Worm (Caenorhabditis elegans) whole organism, L2 larva: ENCODE data around the gene F46F5.1.

Experiments used
- ZK546.5 ChIP-seq: sonication (generic microtip); optimal IDR thresholded peaks from 2 replicates; lab custom pipeline; 2017; ENCODE audit warnings: missing biosample characterization, missing genetic modification characterization
- ama-1 ChIP-seq: fragments of 150-350 bp; optimal IDR thresholded peaks from 2 replicates; lab custom pipeline; 2018; ENCODE audit warnings: inconsistent platforms
- ceh-16 ChIP-seq: fragments of 150-350 bp; optimal IDR thresholded peaks from 2 replicates; lab custom pipeline; 2014; ENCODE audit warnings: missing biosample characterization, missing genetic modification characterization
- dmd-4 ChIP-seq: sonication (generic microtip); optimal IDR thresholded peaks from 2 replicates; lab custom pipeline; 2017; ENCODE audit warnings: missing biosample characterization, missing genetic modification characterization
- egl-27 ChIP-seq: sonication (generic microtip); optimal IDR thresholded peaks from 3 replicates; lab custom pipeline; 2017; ENCODE audit warnings: missing biosample characterization, missing genetic modification reagents, missing genetic modification characterization
- lin-13 ChIP-seq: fragments of 150-350 bp; optimal IDR thresholded peaks from 2 replicates; lab custom pipeline; 2014; ENCODE audit warnings: missing biosample characterization, missing genetic modification reagents, missing genetic modification characterization
- nhr-10 ChIP-seq: sonication (generic microtip); optimal IDR thresholded peaks from 2 replicates; lab custom pipeline; 2017; ENCODE audit warnings: missing biosample characterization, missing genetic modification characterization
- nhr-11 ChIP-seq: fragments of 150-350 bp; optimal IDR thresholded peaks from 2 replicates; lab custom pipeline; 2014; ENCODE audit warnings: missing biosample characterization, missing genetic modification characterization
- nhr-237 ChIP-seq: fragments of 150-350 bp; optimal IDR thresholded peaks from 2 replicates; lab custom pipeline; 2014; ENCODE audit warnings: missing biosample characterization, missing genetic modification characterization
- skn-1 ChIP-seq: sonication (generic microtip); optimal IDR thresholded peaks from 2 replicates; lab custom pipeline; 2017; ENCODE audit warnings: missing biosample characterization, missing genetic modification characterization
- sma-3 ChIP-seq: sonication (generic microtip); optimal IDR thresholded peaks from 2 replicates; lab custom pipeline; 2016; ENCODE audit warnings: missing genetic modification reagents, missing genetic modification characterization, missing compliant biosample characterization
- unc-62 ChIP-seq: fragments of 150-350 bp; optimal IDR thresholded peaks from 2 replicates; lab custom pipeline; 2014; ENCODE audit warnings: missing biosample characterization, missing genetic modification reagents, missing genetic modification characterization
- zag-1 ChIP-seq: fragments of 150-350 bp; optimal IDR thresholded peaks from 2 replicates; lab custom pipeline; 2014; ENCODE audit warnings: missing biosample characterization, missing genetic modification characterization
- ztf-11 ChIP-seq: sonication (generic microtip); optimal IDR thresholded peaks from 2 replicates; lab custom pipeline; 2017; ENCODE audit warnings: missing biosample characterization, missing genetic modification characterization

DNA sequence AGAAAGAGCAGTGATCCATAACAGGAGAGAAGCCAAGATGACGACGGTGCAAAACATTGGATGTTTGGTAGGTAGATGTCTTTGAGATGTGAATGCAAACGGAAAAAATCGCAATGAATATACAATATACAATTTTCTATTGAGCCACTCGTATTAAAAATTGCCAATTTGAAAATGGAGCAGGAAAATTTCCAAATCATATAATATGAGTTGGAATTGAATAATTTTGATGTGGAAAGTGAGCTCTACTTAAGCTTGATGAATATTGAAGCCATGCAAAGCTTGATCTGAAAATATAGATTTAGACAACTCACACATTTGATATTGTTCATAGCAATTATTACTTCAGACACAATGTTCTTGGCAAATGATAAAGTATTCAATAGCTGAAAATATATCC lies 46.7 kb upstream of the F46F5.1 start, which contains the start of gene F28A10.8:
- no peak for TF ChIP-seq ceh-16 (tag; lab: Kevin White, UChicago)
- no peak for TF ChIP-seq skn-1 (tag; lab: Kevin White, UChicago)
- no peak for TF ChIP-seq ztf-11 (tag; lab: Kevin White, UChicago)
- no peak for TF ChIP-seq zag-1
- no peak for TF ChIP-seq ama-1
- TF ChIP-seq sma-3 (GFP tag; lab: Kevin White, UChicago): no peak
- TF ChIP-seq nhr-11 (tag; lab: Kevin White, UChicago): no peak
- no peak for TF ChIP-seq nhr-237 (tag; lab: Kevin White, UChicago)
- TF ChIP-seq ZK546.5: no peak
- no peak for TF ChIP-seq nhr-10 (tag; lab: Kevin White, UChicago)
- TF ChIP-seq unc-62: no peak
- TF ChIP-seq dmd-4 (tag; lab: Kevin White, UChicago): no peak
- no peak for TF ChIP-seq lin-13
- no peak for TF ChIP-seq egl-27 (tag; lab: Kevin White, UChicago)
